Fruit fly (Drosophila melanogaster) whole organism, embryonic: ENCODE results near the gene kkv.

Source experiments
- Abd-B ChIP-seq: fragments of 200-800 bp; sonication (Bioruptor generic); optimal IDR thresholded peaks from 2 replicates; lab custom pipeline; 2018; ENCODE audit warnings: missing biosample characterization, mild to moderate bottlenecking, missing genetic modification characterization, moderate library complexity
- Atf-2 ChIP-seq: fragments of 200-800 bp; sonication (Bioruptor generic); optimal IDR thresholded peaks from 2 replicates; lab custom pipeline; 2016; ENCODE audit warnings: missing biosample characterization, missing genetic modification characterization
- Atf6 ChIP-seq: fragments of 200-800 bp; sonication (Bioruptor generic); IDR thresholded peaks from 2 replicates; pipeline ENCODE4 v1.3.6; 2022; ENCODE audit warnings: missing biosample characterization, missing genetic modification characterization
- CG10147 ChIP-seq: fragments of 200-800 bp; sonication (Bioruptor generic); optimal IDR thresholded peaks from 2 replicates; lab custom pipeline; 2019; ENCODE audit warnings: missing biosample characterization, mild to moderate bottlenecking, missing genetic modification characterization, moderate library complexity
- CG10959 ChIP-seq: fragments of 200-800 bp; sonication (Bioruptor generic); IDR thresholded peaks from 2 replicates; pipeline ENCODE4 v1.3.6; 2022; ENCODE audit warnings: missing biosample characterization, missing genetic modification characterization
- CG11723 ChIP-seq: fragments of 200-800 bp; sonication (Bioruptor generic); optimal IDR thresholded peaks from 2 replicates; lab custom pipeline; 2017; ENCODE audit warnings: missing biosample characterization, mild to moderate bottlenecking, missing genetic modification characterization
- CG1233 ChIP-seq: fragments of 200-800 bp; sonication (Bioruptor generic); optimal IDR thresholded peaks from 4 replicates; lab custom pipeline; 2018; ENCODE audit warnings: missing biosample characterization, mild to moderate bottlenecking, missing genetic modification characterization
- CG13123 ChIP-seq: fragments of 200-800 bp; sonication (Bioruptor generic); optimal IDR thresholded peaks from 2 replicates; lab custom pipeline; 2016; ENCODE audit warnings: missing biosample characterization, missing genetic modification characterization
- CG14014 ChIP-seq: fragments of 200-800 bp; sonication (Bioruptor generic); IDR thresholded peaks from 2 replicates; pipeline ENCODE4 v1.3.6; 2022; ENCODE audit warnings: missing biosample characterization, missing genetic modification characterization
- CG17802 ChIP-seq: fragments of 200-800 bp; sonication (Bioruptor generic); optimal IDR thresholded peaks from 2 replicates; lab custom pipeline; 2018; ENCODE audit warnings: missing biosample characterization, mild to moderate bottlenecking, missing genetic modification characterization, moderate library complexity
- CG1832 ChIP-seq: fragments of 200-800 bp; sonication (Bioruptor generic); optimal IDR thresholded peaks from 2 replicates; lab custom pipeline; 2017; ENCODE audit warnings: missing biosample characterization, mild to moderate bottlenecking, missing genetic modification characterization, inconsistent platforms
- CG2116 ChIP-seq: fragments of 200-800 bp; sonication (Bioruptor generic); optimal IDR thresholded peaks from 3 replicates; lab custom pipeline; 2018; ENCODE audit warnings: missing biosample characterization, mild to moderate bottlenecking, missing genetic modification characterization
- CG2712 ChIP-seq: fragments of 200-800 bp; optimal IDR thresholded peaks from 3 replicates; lab custom pipeline; 2019; ENCODE audit warnings: missing biosample characterization, mild to moderate bottlenecking, missing genetic modification characterization, moderate library complexity
- CG2875 ChIP-seq: fragments of 200-800 bp; sonication (Bioruptor generic); optimal IDR thresholded peaks from 2 replicates; lab custom pipeline; 2017; ENCODE audit warnings: missing biosample characterization, mild to moderate bottlenecking, missing genetic modification characterization, missing genetic modification reagents
- CG32767 ChIP-seq: fragments of 200-800 bp; sonication (Bioruptor generic); IDR thresholded peaks from 2 replicates; pipeline ENCODE4 v1.3.6; 2022; ENCODE audit warnings: missing biosample characterization, missing genetic modification characterization
- CG3838 ChIP-seq: fragments of 200-800 bp; sonication (Bioruptor generic); optimal IDR thresholded peaks from 3 replicates; lab custom pipeline; 2016; ENCODE audit warnings: missing biosample characterization, missing genetic modification characterization
- CG3847 ChIP-seq: fragments of 200-800 bp; sonication (Bioruptor generic); IDR thresholded peaks from 2 replicates; pipeline ENCODE4 v1.3.6; 2022; ENCODE audit warnings: missing biosample characterization, missing genetic modification characterization
- CG4707 ChIP-seq: fragments of 200-800 bp; sonication (Bioruptor generic); optimal IDR thresholded peaks from 2 replicates; lab custom pipeline; 2018; ENCODE audit warnings: missing biosample characterization, mild to moderate bottlenecking, missing genetic modification characterization, moderate library complexity
- CG5953 ChIP-seq: fragments of 200-800 bp; sonication (Bioruptor generic); IDR thresholded peaks from 2 replicates; pipeline ENCODE4 v1.3.6; 2022; ENCODE audit warnings: missing biosample characterization, missing genetic modification characterization
- CG6272 ChIP-seq: fragments of 200-800 bp; sonication (Bioruptor generic); IDR thresholded peaks from 2 replicates; pipeline ENCODE4 v1.3.6; 2022; ENCODE audit warnings: missing biosample characterization, missing genetic modification characterization
- CG6813 ChIP-seq: fragments of 200-800 bp; sonication (Bioruptor generic); optimal IDR thresholded peaks from 2 replicates; lab custom pipeline; 2017; ENCODE audit warnings: missing biosample characterization, missing genetic modification characterization, mild to moderate bottlenecking, moderate library complexity, missing genetic modification reagents
- CG8359 ChIP-seq: fragments of 200-800 bp; sonication (Bioruptor generic); optimal IDR thresholded peaks from 2 replicates; lab custom pipeline; 2017; ENCODE audit warnings: missing biosample characterization, mild to moderate bottlenecking, missing genetic modification characterization, borderline replicate concordance
- CG9727 ChIP-seq: fragments of 200-800 bp; sonication (Bioruptor generic); optimal IDR thresholded peaks from 3 replicates; lab custom pipeline; 2017; ENCODE audit warnings: missing biosample characterization, mild to moderate bottlenecking, missing genetic modification characterization
- Chrac-16 ChIP-seq: fragments of 200-800 bp; sonication (Bioruptor generic); optimal IDR thresholded peaks from 3 replicates; lab custom pipeline; 2016; ENCODE audit warnings: missing biosample characterization, missing genetic modification characterization
- Doc3 ChIP-seq: fragments of 200-800 bp; sonication (Bioruptor generic); IDR thresholded peaks from 3 replicates; pipeline ENCODE4 v1.3.6; 2022; ENCODE audit warnings: missing biosample characterization, missing genetic modification characterization; ENCODE audit not compliant: partially characterized antibody
- E2f1 ChIP-seq: fragments of 200-800 bp; sonication (Bioruptor generic); IDR thresholded peaks from 2 replicates; pipeline ENCODE4 v1.3.6; 2022; ENCODE audit warnings: missing biosample characterization, missing genetic modification characterization
- Ets65A ChIP-seq: fragments of 200-800 bp; sonication (Bioruptor generic); peaks from one replicate; lab custom pipeline; 2016; ENCODE audit warnings: missing biosample characterization, missing genetic modification characterization
- Hr3 ChIP-seq: fragments of 200-800 bp; sonication (Bioruptor generic); optimal IDR thresholded peaks from 3 replicates; lab custom pipeline; 2016; ENCODE audit warnings: missing biosample characterization, missing genetic modification characterization
- Jarid2 ChIP-seq: fragments of 200-800 bp; sonication (Bioruptor generic); optimal IDR thresholded peaks from 3 replicates; lab custom pipeline; 2017; ENCODE audit warnings: mild to moderate bottlenecking, missing biosample characterization, missing genetic modification reagents, missing genetic modification characterization
- Kr ChIP-seq: fragments of 200-800 bp; sonication (Bioruptor generic); optimal IDR thresholded peaks from 2 replicates; lab custom pipeline; 2017; ENCODE audit warnings: missing biosample characterization, mild to moderate bottlenecking, missing genetic modification characterization
- Mes4 ChIP-seq: fragments of 200-800 bp; sonication (Bioruptor generic); optimal IDR thresholded peaks from 2 replicates; lab custom pipeline; 2016; ENCODE audit warnings: missing biosample characterization, missing genetic modification characterization
- Poxn ChIP-seq: fragments of 200-800 bp; sonication (Bioruptor generic); IDR thresholded peaks from 2 replicates; pipeline ENCODE4 v1.3.6; 2022; ENCODE audit warnings: missing biosample characterization, missing genetic modification characterization
- Scr ChIP-seq: fragments of 200-800 bp; sonication (Bioruptor generic); IDR thresholded peaks from 2 replicates; pipeline ENCODE4 v1.3.6; 2022; ENCODE audit warnings: missing biosample characterization, missing genetic modification characterization; ENCODE audit not compliant: partially characterized antibody
- Sry-δ ChIP-seq: fragments of 200-800 bp; sonication (Bioruptor generic); optimal IDR thresholded peaks from 2 replicates; lab custom pipeline; 2016; ENCODE audit warnings: missing biosample characterization, missing genetic modification characterization
- TFAM ChIP-seq: fragments of 200-800 bp; sonication (Bioruptor generic); optimal IDR thresholded peaks from 2 replicates; lab custom pipeline; 2017; ENCODE audit warnings: missing biosample characterization, missing genetic modification characterization, inconsistent platforms
- ara ChIP-seq: fragments of 200-800 bp; sonication (Bioruptor generic); IDR thresholded peaks from 2 replicates; pipeline ENCODE4 v1.3.6; 2022; ENCODE audit warnings: missing biosample characterization, missing genetic modification characterization
- bsh ChIP-seq, 2 experiments: fragments of 200-800 bp; sonication (Bioruptor generic); optimal IDR thresholded peaks; 2 replicates each; lab custom pipeline; 2017 to 2018; ENCODE audit warnings: mild to moderate bottlenecking in 2 of 2, missing biosample characterization in 2 of 2, missing genetic modification characterization in 2 of 2, moderate library complexity in 1 of 2
- cas ChIP-seq: fragments of 200-800 bp; sonication (Bioruptor generic); IDR thresholded peaks from 2 replicates; pipeline ENCODE4 v1.3.6; 2022; ENCODE audit warnings: missing biosample characterization, missing genetic modification characterization
- chm ChIP-seq: fragments of 200-800 bp; sonication (Bioruptor generic); IDR thresholded peaks from 2 replicates; pipeline ENCODE4 v1.3.6; 2022; ENCODE audit warnings: missing biosample characterization, missing genetic modification characterization
- chn ChIP-seq: fragments of 200-800 bp; sonication (Bioruptor generic); optimal IDR thresholded peaks from 2 replicates; lab custom pipeline; 2016; ENCODE audit warnings: missing biosample characterization, missing genetic modification characterization
- dmrt11E ChIP-seq: fragments of 200-800 bp; sonication (Bioruptor generic); optimal IDR thresholded peaks from 3 replicates; lab custom pipeline; 2018; ENCODE audit warnings: missing biosample characterization, mild to moderate bottlenecking, missing genetic modification characterization, moderate library complexity
- ems ChIP-seq: fragments of 200-800 bp; sonication (Bioruptor generic); optimal IDR thresholded peaks from 3 replicates; lab custom pipeline; 2016; ENCODE audit warnings: missing biosample characterization, missing genetic modification characterization
- eve ChIP-seq, 2 experiments: fragments of >200 bp; optimal IDR thresholded peaks; 2 replicates each; lab custom pipeline; 2017; ENCODE audit warnings: missing biosample characterization in 2 of 2, missing genetic modification characterization in 2 of 2
- fd96Cb ChIP-seq: fragments of 200-800 bp; sonication (Bioruptor generic); optimal IDR thresholded peaks from 2 replicates; lab custom pipeline; 2018; ENCODE audit warnings: missing biosample characterization, mild to moderate bottlenecking, missing genetic modification characterization, moderate library complexity
- gce ChIP-seq: fragments of 200-800 bp; sonication (Bioruptor generic); IDR thresholded peaks from 3 replicates; pipeline ENCODE4 v1.3.6; 2022; ENCODE audit warnings: missing biosample characterization, missing genetic modification characterization
- gcm2 ChIP-seq: fragments of 200-800 bp; sonication (Bioruptor generic); optimal IDR thresholded peaks from 2 replicates; lab custom pipeline; 2016; ENCODE audit warnings: missing biosample characterization, missing genetic modification characterization
- her ChIP-seq: fragments of 200-800 bp; sonication (Bioruptor generic); optimal IDR thresholded peaks from 2 replicates; lab custom pipeline; 2016; ENCODE audit warnings: missing biosample characterization, missing genetic modification characterization
- lmd ChIP-seq: fragments of 200-800 bp; sonication (Bioruptor generic); IDR thresholded peaks from 2 replicates; pipeline ENCODE4 v1.3.6; 2022; ENCODE audit warnings: missing biosample characterization, missing genetic modification characterization
- rib ChIP-seq: fragments of 200-800 bp; sonication (Bioruptor generic); IDR thresholded peaks from 2 replicates; pipeline ENCODE4 v1.3.6; 2022; ENCODE audit warnings: missing biosample characterization, missing genetic modification characterization
- sd ChIP-seq: fragments of 200-800 bp; sonication (Bioruptor generic); optimal IDR thresholded peaks from 3 replicates; lab custom pipeline; 2018; ENCODE audit warnings: missing biosample characterization, mild to moderate bottlenecking, missing genetic modification characterization, moderate library complexity
- usp ChIP-seq: fragments of >200 bp; optimal IDR thresholded peaks from 2 replicates; lab custom pipeline; 2017; ENCODE audit warnings: missing biosample characterization, missing genetic modification characterization

kkv gene

DNA sequence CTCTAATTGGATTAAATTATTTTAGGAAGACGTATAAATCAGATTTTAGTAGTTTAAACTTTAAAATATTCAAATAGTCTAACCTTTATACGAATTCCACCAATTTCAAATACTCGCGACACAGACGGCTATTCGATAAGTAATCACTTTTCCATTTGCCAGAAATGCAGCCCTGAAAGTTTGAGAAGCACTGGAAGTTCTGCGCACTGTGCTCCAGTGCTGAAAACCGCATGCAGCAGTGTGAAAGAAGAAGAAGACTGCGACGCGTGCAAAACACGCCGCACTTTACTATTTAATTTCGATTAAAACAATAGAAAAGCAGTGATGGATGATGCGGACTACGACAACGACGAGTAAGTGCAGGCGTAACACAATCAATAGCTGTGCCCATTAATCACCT lies 21.1 kb downstream of the kkv start, which contains the start of gene Polr2F (continued):
- TF ChIP-seq gcm2 (GFP tag; lab: Kevin White, UChicago): peak; percentile 72
- peak; percentile 83 for TF ChIP-seq Hr3 (GFP tag; lab: Kevin White, UChicago)
- TF ChIP-seq TFAM (GFP tag; lab: Kevin White, UChicago): no peak
- TF ChIP-seq eve (GFP tag; optimal IDR thresholded peaks at IDR 0.05; lab: Kevin White, UChicago): no peak
- peak; percentile 60 for TF ChIP-seq E2f1 (GFP tag; lab: Robert Waterston, UW)
- peak; percentile 36 for TF ChIP-seq Jarid2 (GFP tag; lab: Kevin White, UChicago)
- TF ChIP-seq her (GFP tag; lab: Kevin White, UChicago): peak; percentile 92
- peak; percentile 87 for TF ChIP-seq Chrac-16 (GFP tag; lab: Kevin White, UChicago)
- TF ChIP-seq CG9727: peak; percentile 35
- TF ChIP-seq CG6272 (GFP tag; lab: Robert Waterston, UW): peak; percentile 69
- peak; percentile 90 for TF ChIP-seq ems (GFP tag; lab: Kevin White, UChicago)
- no peak for TF ChIP-seq Kr (GFP tag; lab: Kevin White, UChicago)
- no peak for TF ChIP-seq Doc3 (GFP tag; lab: Robert Waterston, UW)
- peak; percentile 83 for TF ChIP-seq CG14014 (GFP tag; lab: Robert Waterston, UW)
- peak; percentile 53 for TF ChIP-seq Abd-B (GFP tag; lab: Kevin White, UChicago)
- TF ChIP-seq cas (GFP tag; lab: Robert Waterston, UW): peak; percentile 78
- TF ChIP-seq gce (GFP tag; lab: Robert Waterston, UW): no peak
- peak; percentile 50; the same call in 1 of the 2 replicates for TF ChIP-seq Scr (GFP tag; lab: Robert Waterston, UW)
- TF ChIP-seq CG13123 (GFP tag; lab: Kevin White, UChicago): peak; percentile 78
- peak; percentile 75 for TF ChIP-seq Sry-δ
- no peak for TF ChIP-seq CG2875 (GFP tag; lab: Kevin White, UChicago)
- TF ChIP-seq chn (GFP tag; lab: Kevin White, UChicago): peak; percentile 93
- no peak for TF ChIP-seq CG32767 (GFP tag; lab: Robert Waterston, UW)
- TF ChIP-seq CG17802 (tag; lab: Kevin White, UChicago): peak; percentile 59
- peak; percentile 94 for TF ChIP-seq CG3847
- peak; percentile 65 for TF ChIP-seq dmrt11E (tag; lab: Kevin White, UChicago)
- peak; percentile 73 for TF ChIP-seq CG2712 (tag; lab: Kevin White, UChicago)
- no peak; the same call in 1 of the 2 replicates for TF ChIP-seq Poxn
- peak; percentile 38; the same call in 1 of the 2 replicates for TF ChIP-seq CG10959 (GFP tag; lab: Robert Waterston, UW)
- peak; percentile 44 for TF ChIP-seq fd96Cb (tag; lab: Kevin White, UChicago)
- no peak for TF ChIP-seq sd
- TF ChIP-seq Atf-2 (GFP tag; lab: Kevin White, UChicago): peak; percentile 82
- TF ChIP-seq CG1233 (GFP tag; lab: Kevin White, UChicago): peak; percentile 74
- TF ChIP-seq Mes4: peak; percentile 55
- peak; percentile 42 for TF ChIP-seq CG4707 (GFP tag; lab: Kevin White, UChicago)
- peak; percentile 70 for TF ChIP-seq Atf6 (GFP tag; lab: Robert Waterston, UW)
- no peak for TF ChIP-seq CG1832 (GFP tag; lab: Kevin White, UChicago)
- peak; percentile 14 for TF ChIP-seq CG6813 (GFP tag; lab: Kevin White, UChicago)
- TF ChIP-seq usp (GFP tag; lab: Kevin White, UChicago): no peak
- peak; percentile 36; the same call in 1 of the 2 replicates for TF ChIP-seq ara (GFP tag; lab: Robert Waterston, UW)
- peak; percentile 51; the same call in 1 of the 2 replicates for TF ChIP-seq CG5953
- TF ChIP-seq Ets65A (GFP tag; lab: Kevin White, UChicago): peak; percentile 100
- TF ChIP-seq CG8359: no peak
- peak in 1 of 2 experiments; percentile 58 for TF ChIP-seq bsh (GFP tag; optimal IDR thresholded peaks at IDR 0.05; lab: Kevin White, UChicago)
- peak; percentile 87 for TF ChIP-seq rib
- peak; percentile 76 for TF ChIP-seq lmd (GFP tag; lab: Robert Waterston, UW)
- peak; percentile 69 for TF ChIP-seq CG10147
- peak; percentile 69 for TF ChIP-seq chm (GFP tag; lab: Robert Waterston, UW)
- peak; percentile 70 for TF ChIP-seq CG11723 (GFP tag; lab: Kevin White, UChicago)
- TF ChIP-seq CG3838 (GFP tag; lab: Kevin White, UChicago): peak; percentile 67
- peak; percentile 100 for TF ChIP-seq CG2116 (GFP tag; lab: Kevin White, UChicago)
